Worm (Caenorhabditis elegans): ENCODE results near the gene F01D5.6.

DNA sequence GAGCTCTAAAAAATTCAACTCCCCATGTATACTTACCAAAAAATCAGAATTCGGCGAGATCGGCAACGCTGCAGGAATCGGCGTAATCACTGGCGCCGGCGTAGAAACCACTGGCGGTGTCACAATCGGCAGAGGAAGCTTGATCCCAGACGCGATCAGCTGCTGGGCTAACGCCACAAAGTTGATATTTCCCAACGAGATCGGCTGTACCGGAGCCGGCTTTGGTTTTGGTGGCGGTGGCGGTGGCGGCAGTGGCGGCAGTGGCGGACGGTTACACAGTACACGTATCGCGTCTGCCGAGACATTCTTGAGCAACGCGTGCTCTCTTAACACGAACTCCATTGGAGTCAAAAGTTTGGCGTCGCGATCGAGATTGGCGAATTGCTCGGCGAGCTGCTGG lies 28.2 kb downstream of the F01D5.6 start:
- TF ChIP-seq ama-1 (optimal IDR thresholded peaks at IDR 0.05) (no peak), F13C5.2 (tag; optimal IDR thresholded peaks at IDR 0.05) (no peak), ceh-13 (GFP tag; optimal IDR thresholded peaks at IDR 0.05) (no peak), flt-1 (GFP tag; IDR thresholded peaks at IDR 0.05) (no peak), hnd-1 (tag; optimal IDR thresholded peaks at IDR 0.05) (no peak), hmg-4 (GFP tag; optimal IDR thresholded peaks at IDR 0.05) (no peak), aly-1 (tag; optimal IDR thresholded peaks at IDR 0.05) (no peak), pes-1 (GFP tag; IDR thresholded peaks at IDR 0.05) (no peak), hmbx-1 (tag; optimal IDR thresholded peaks at IDR 0.05) (no peak), ets-7 (tag; optimal IDR thresholded peaks at IDR 0.05) (no peak), scrt-1 (GFP tag; IDR thresholded peaks at IDR 0.05) (no peak)

Data from whole organism, early embryonic.